Fruit fly (Drosophila melanogaster) whole organism, prepupa: ENCODE measurements around the gene CG4520.

Source experiments
- Blimp-1 ChIP-seq: fragments of 200-800 bp; sonication (Bioruptor generic); optimal IDR thresholded peaks from 3 replicates; lab custom pipeline; 2017; ENCODE audit warnings: missing biosample characterization, missing genetic modification characterization, mild to moderate bottlenecking, moderate library complexity, missing genetic modification reagents
- CG11762 ChIP-seq: fragments of 200-800 bp; sonication (Bioruptor generic); optimal IDR thresholded peaks from 3 replicates; lab custom pipeline; 2016; ENCODE audit warnings: missing biosample characterization, missing genetic modification characterization; ENCODE audit not compliant: insufficient read depth
- CG31627 ChIP-seq: fragments of 200-800 bp; sonication (Bioruptor generic); optimal IDR thresholded peaks from 3 replicates; lab custom pipeline; 2016; ENCODE audit warnings: missing biosample characterization, missing genetic modification characterization
- CG34406 ChIP-seq: fragments of 200-800 bp; sonication (Bioruptor generic); optimal IDR thresholded peaks from 3 replicates; lab custom pipeline; 2016; ENCODE audit warnings: missing biosample characterization, missing genetic modification characterization
- CG6792 ChIP-seq: fragments of 200-800 bp; sonication (Bioruptor generic); optimal IDR thresholded peaks from 3 replicates; lab custom pipeline; 2016; ENCODE audit warnings: missing biosample characterization, missing genetic modification characterization
- CG6854 ChIP-seq: fragments of 200-800 bp; sonication (Bioruptor generic); optimal IDR thresholded peaks from 2 replicates; lab custom pipeline; 2017; ENCODE audit warnings: missing biosample characterization, mild to moderate bottlenecking, missing genetic modification characterization
- CG9139 ChIP-seq: fragments of 200-800 bp; sonication (Bioruptor generic); optimal IDR thresholded peaks from 3 replicates; lab custom pipeline; 2017; ENCODE audit warnings: missing biosample characterization, mild to moderate bottlenecking, missing genetic modification characterization
- Eip78C ChIP-seq: fragments of 200-800 bp; sonication (Bioruptor generic); peaks from one replicate; lab custom pipeline; 2016; ENCODE audit warnings: missing biosample characterization, missing genetic modification characterization
- Gug ChIP-seq: fragments of 200-800 bp; sonication (Bioruptor generic); IDR thresholded peaks from 2 replicates; pipeline ENCODE4 v1.3.6; 2022; ENCODE audit warnings: missing biosample characterization, missing genetic modification characterization
- Hr38 ChIP-seq: sonication (Bioruptor generic); optimal IDR thresholded peaks from 2 replicates; lab custom pipeline; 2016; ENCODE audit warnings: missing biosample characterization, missing genetic modification characterization
- Hr39 ChIP-seq: fragments of 200-800 bp; sonication (Bioruptor generic); optimal IDR thresholded peaks from 2 replicates; lab custom pipeline; 2016; ENCODE audit warnings: missing biosample characterization, missing genetic modification characterization
- dsx ChIP-seq: fragments of 200-800 bp; optimal IDR thresholded peaks from 3 replicates; lab custom pipeline; 2019; ENCODE audit warnings: missing biosample characterization, mild to moderate bottlenecking, missing genetic modification characterization, moderate library complexity; ENCODE audit not compliant: poor library complexity, severe bottlenecking

DNA sequence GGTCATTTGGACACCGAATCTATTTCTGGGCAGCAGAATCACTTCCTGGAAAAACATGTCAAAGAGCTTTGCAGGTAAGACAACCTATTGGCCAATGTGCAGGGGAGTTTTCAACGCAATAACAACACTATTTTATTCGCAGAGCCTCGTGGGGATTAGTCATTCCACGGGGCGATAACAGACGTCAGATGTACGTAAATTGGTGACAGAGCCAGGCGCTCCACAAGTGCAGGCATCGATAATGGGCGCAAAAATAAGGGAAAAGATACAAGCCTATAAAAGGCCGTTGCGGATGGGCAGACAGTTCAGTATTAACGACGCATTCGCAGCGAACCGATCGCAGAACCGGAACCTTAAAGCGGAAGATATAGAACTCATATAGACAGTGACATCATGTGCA is 49.5 kb upstream of the CG4520 start, which contains the start of gene CG5399:
- TF ChIP-seq Blimp-1 (GFP tag; lab: Kevin White, UChicago): no peak
- no peak for TF ChIP-seq dsx (GFP tag; lab: Kevin White, UChicago)
- TF ChIP-seq CG31627 (GFP tag; lab: Kevin White, UChicago): no peak
- no peak for TF ChIP-seq CG6792
- TF ChIP-seq Gug (GFP tag; lab: Robert Waterston, UW): no peak
- no peak for TF ChIP-seq CG11762 (GFP tag; lab: Kevin White, UChicago)
- TF ChIP-seq CG6854: no peak
- no peak for TF ChIP-seq Hr38 (GFP tag; lab: Kevin White, UChicago)
- no peak for TF ChIP-seq Hr39
- TF ChIP-seq Eip78C (GFP tag; lab: Kevin White, UChicago): no peak
- TF ChIP-seq CG34406 (GFP tag; lab: Kevin White, UChicago): no peak
- no peak for TF ChIP-seq CG9139
